Fruit fly (Drosophila melanogaster): ENCODE measurements around the gene CG33969.

- TF ChIP-seq Snoo (tag; optimal IDR thresholded peaks at IDR 0.05) (no peak), CG4496 (GFP tag; IDR thresholded peaks at IDR 0.05) (no peak), CG15710 (tag; optimal IDR thresholded peaks at IDR 0.05) (no peak), Ets98B (GFP tag; IDR thresholded peaks at IDR 0.05) (no peak), Pif1A (GFP tag; optimal IDR thresholded peaks at IDR 0.05) (no peak), CG12605 (GFP tag; IDR thresholded peaks at IDR 0.05) (no peak), CG32121 (GFP tag; IDR thresholded peaks at IDR 0.05) (no peak)
These were observed 8.3 kb downstream of the CG33969 start for dm6 chr3L:20385006-20385405.

All from whole organism, pupa.